Fruit fly (Drosophila melanogaster) whole organism, embryonic: ENCODE measurements around the gene AOX4.

Source experiments
- Dip3 ChIP-seq: fragments of 200-800 bp; sonication (Bioruptor generic); optimal IDR thresholded peaks from 3 replicates; lab custom pipeline; 2016; ENCODE audit warnings: missing biosample characterization, missing genetic modification characterization
- E2f1 ChIP-seq: fragments of 200-800 bp; sonication (Bioruptor generic); IDR thresholded peaks from 2 replicates; pipeline ENCODE4 v1.3.6; 2022; ENCODE audit warnings: missing biosample characterization, missing genetic modification characterization
- HHEX ChIP-seq: fragments of 200-800 bp; sonication (Bioruptor generic); optimal IDR thresholded peaks from 3 replicates; lab custom pipeline; 2017; ENCODE audit warnings: missing biosample characterization, mild to moderate bottlenecking, missing genetic modification characterization, missing genetic modification reagents
- Myb ChIP-seq: fragments of 200-800 bp; sonication (Bioruptor generic); optimal IDR thresholded peaks from 2 replicates; lab custom pipeline; 2016; ENCODE audit warnings: missing biosample characterization, missing genetic modification characterization
- Oli ChIP-seq: fragments of 200-800 bp; sonication (Bioruptor generic); optimal IDR thresholded peaks from 2 replicates; lab custom pipeline; 2018; ENCODE audit warnings: missing biosample characterization, mild to moderate bottlenecking, missing genetic modification characterization, moderate library complexity
- chn ChIP-seq: fragments of 200-800 bp; sonication (Bioruptor generic); optimal IDR thresholded peaks from 2 replicates; lab custom pipeline; 2016; ENCODE audit warnings: missing biosample characterization, missing genetic modification characterization
- dan ChIP-seq: fragments of 200-800 bp; sonication (Bioruptor generic); IDR thresholded peaks from 2 replicates; pipeline ENCODE4 v1.3.6; 2022; ENCODE audit warnings: missing biosample characterization, missing genetic modification characterization
- gcm2 ChIP-seq: fragments of 200-800 bp; sonication (Bioruptor generic); optimal IDR thresholded peaks from 2 replicates; lab custom pipeline; 2016; ENCODE audit warnings: missing biosample characterization, missing genetic modification characterization
- stc ChIP-seq: fragments of 200-800 bp; sonication (Bioruptor generic); IDR thresholded peaks from 2 replicates; pipeline ENCODE4 v1.3.6; 2022; ENCODE audit warnings: missing biosample characterization, missing genetic modification characterization
- vfl ChIP-seq: fragments of 200-800 bp; sonication (Bioruptor generic); optimal IDR thresholded peaks from 2 replicates; lab custom pipeline; 2016; ENCODE audit warnings: missing biosample characterization, missing genetic modification characterization

DNA sequence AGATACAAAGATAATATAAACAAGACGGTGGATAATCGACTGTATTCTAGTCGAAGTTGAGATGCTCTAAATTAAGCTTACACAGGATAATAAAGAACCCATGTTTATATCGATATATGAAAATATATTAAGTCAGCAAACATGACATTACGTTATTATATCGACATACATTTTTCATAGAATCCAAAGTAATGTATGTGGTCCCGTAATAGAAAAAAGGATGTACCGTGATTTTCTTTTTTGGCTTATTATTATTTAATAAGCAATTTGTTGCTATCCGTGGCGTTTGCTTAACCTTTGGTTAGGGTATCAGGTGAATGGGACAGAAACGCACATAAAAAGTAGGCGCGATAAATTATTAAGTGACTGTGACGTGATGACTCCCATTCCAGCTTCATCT lies 3.9 kb upstream of the AOX4 start:
- TF ChIP-seq Dip3 (GFP tag; lab: Kevin White, UChicago) (no peak), chn (GFP tag; lab: Kevin White, UChicago) (no peak), gcm2 (GFP tag; lab: Kevin White, UChicago) (no peak), Oli (tag; lab: Kevin White, UChicago) (no peak), HHEX (GFP tag; lab: Kevin White, UChicago) (no peak), stc (GFP tag; lab: Robert Waterston, UW) (no peak), Myb (GFP tag; lab: Kevin White, UChicago) (no peak), dan (GFP tag; lab: Robert Waterston, UW) (no peak), E2f1 (GFP tag; lab: Robert Waterston, UW) (no peak), vfl (no peak)
